Worm (Caenorhabditis elegans) whole organism, L2 larva: ENCODE measurements around the gene imp-2.
A peak's percentile ranks its signal among the peaks of the same experiment; 100 is the strongest.

Source experiments
- ZK546.5 ChIP-seq: sonication (generic microtip); optimal IDR thresholded peaks from 2 replicates; lab custom pipeline; 2017; ENCODE audit warnings: missing biosample characterization, missing genetic modification characterization
- alr-1 ChIP-seq: fragments of 150-350 bp; optimal IDR thresholded peaks from 2 replicates; lab custom pipeline; 2014; ENCODE audit warnings: missing biosample characterization, missing genetic modification characterization
- blmp-1 ChIP-seq: sonication (generic microtip); optimal IDR thresholded peaks from 2 replicates; lab custom pipeline; 2017; ENCODE audit warnings: missing genetic modification characterization, mild to moderate bottlenecking, missing compliant biosample characterization, antibody characterized with exemption, moderate library complexity; ENCODE audit not compliant: insufficient read depth
- crh-2 ChIP-seq: sonication (generic microtip); optimal IDR thresholded peaks from 2 replicates; lab custom pipeline; 2017; ENCODE audit warnings: missing biosample characterization, missing genetic modification characterization
- elt-1 ChIP-seq: fragments of 150-350 bp; optimal IDR thresholded peaks from 2 replicates; lab custom pipeline; 2014; ENCODE audit warnings: missing biosample characterization, missing genetic modification characterization
- lin-11 ChIP-seq: fragments of 150-350 bp; sonication (generic microtip); optimal IDR thresholded peaks from 2 replicates; lab custom pipeline; 2014; ENCODE audit warnings: missing biosample characterization, missing genetic modification characterization, inconsistent platforms, mixed read lengths
- mdl-1 ChIP-seq, 2 experiments: fragments of 150-350 bp in 1 of 2; sonication (generic microtip) in 1 of 2; optimal IDR thresholded peaks; 2 replicates each; lab custom pipeline; 2017; ENCODE audit warnings: missing biosample characterization in 2 of 2, missing genetic modification characterization in 2 of 2
- nhr-129 ChIP-seq: fragments of 150-350 bp; optimal IDR thresholded peaks from 2 replicates; lab custom pipeline; 2014; ENCODE audit warnings: missing biosample characterization, missing genetic modification characterization
- nhr-23 ChIP-seq: fragments of 150-350 bp; optimal IDR thresholded peaks from 2 replicates; lab custom pipeline; 2014; ENCODE audit warnings: missing biosample characterization, missing genetic modification reagents, missing genetic modification characterization
- nhr-77 ChIP-seq: fragments of 150-350 bp; optimal IDR thresholded peaks from 2 replicates; lab custom pipeline; 2014; ENCODE audit warnings: missing biosample characterization, missing genetic modification characterization
- snpc-4 ChIP-seq: fragments of 150-350 bp; optimal IDR thresholded peaks from 2 replicates; lab custom pipeline; 2014; ENCODE audit warnings: missing biosample characterization, missing genetic modification characterization
- unc-55 ChIP-seq: fragments of 150-350 bp; sonication (generic microtip); optimal IDR thresholded peaks from 3 replicates; lab custom pipeline; 2014; ENCODE audit warnings: missing biosample characterization, missing genetic modification reagents, missing genetic modification characterization
- unc-62 ChIP-seq: fragments of 150-350 bp; optimal IDR thresholded peaks from 2 replicates; lab custom pipeline; 2014; ENCODE audit warnings: missing biosample characterization, missing genetic modification reagents, missing genetic modification characterization
- ztf-11 ChIP-seq: sonication (generic microtip); optimal IDR thresholded peaks from 2 replicates; lab custom pipeline; 2017; ENCODE audit warnings: missing biosample characterization, missing genetic modification characterization

DNA sequence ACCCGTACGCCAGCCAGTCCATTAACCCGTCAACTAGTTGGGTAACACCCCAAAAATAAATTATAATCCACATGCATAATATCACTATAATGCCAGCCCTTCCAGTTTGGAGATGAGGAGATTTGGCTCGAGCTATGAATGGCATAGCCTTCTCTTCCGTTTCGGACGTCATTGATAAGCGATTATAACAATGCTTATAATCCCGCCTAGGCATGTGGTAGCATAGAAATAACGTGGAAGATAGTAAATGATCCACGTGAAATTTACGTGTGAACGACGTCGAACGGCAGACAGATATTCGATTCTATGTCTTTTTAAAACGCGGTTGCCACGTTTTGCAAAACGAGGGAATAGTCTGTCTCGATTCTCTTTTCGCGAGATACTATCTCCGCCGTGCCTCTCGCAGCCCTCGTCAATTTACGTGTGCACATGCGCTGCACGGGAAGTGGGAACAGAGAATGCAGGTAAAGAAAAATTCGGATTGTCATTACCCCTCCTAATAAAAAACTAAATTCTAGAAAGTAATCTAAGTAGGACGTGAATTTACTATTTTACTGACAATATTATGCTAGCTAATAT lies 30.2 kb upstream of the imp-2 start:
- no peak for TF ChIP-seq snpc-4 (tag; lab: Kevin White, UChicago)
- no peak for TF ChIP-seq ztf-11 (tag; lab: Kevin White, UChicago)
- TF ChIP-seq elt-1 (tag; lab: Kevin White, UChicago) = no peak
- TF ChIP-seq nhr-77 (tag; lab: Kevin White, UChicago) = no peak
- TF ChIP-seq ZK546.5 (tag; lab: Kevin White, UChicago) = no peak
- TF ChIP-seq lin-11 = no peak
- peak; percentile 52 for TF ChIP-seq crh-2
- no peak for TF ChIP-seq unc-62 (GFP tag; lab: Kevin White, UChicago)
- TF ChIP-seq mdl-1 (tag; optimal IDR thresholded peaks at IDR 0.05; lab: Kevin White, UChicago) = no peak
- no peak for TF ChIP-seq blmp-1 (tag; lab: Kevin White, UChicago)
- no peak for TF ChIP-seq unc-55
- no peak for TF ChIP-seq alr-1
- TF ChIP-seq nhr-129 (tag; lab: Kevin White, UChicago) = peak; percentile 42
- TF ChIP-seq nhr-23 (tag; lab: Kevin White, UChicago) = no peak
